Worm (Caenorhabditis elegans): Measurements from ENCODE around the gene clp-9.

- no peak for TF ChIP-seq nhr-76 (tag; optimal IDR thresholded peaks at IDR 0.05)
- TF ChIP-seq daf-12 (tag; optimal IDR thresholded peaks at IDR 0.05): no peak
- TF ChIP-seq zfp-3 (GFP tag; conservative IDR thresholded peaks at IDR 0.05): no peak
- no peak for TF ChIP-seq aly-2 (tag; optimal IDR thresholded peaks at IDR 0.05)
- no peak for TF ChIP-seq ama-1 (optimal IDR thresholded peaks at IDR 0.05)
- no peak for TF ChIP-seq Y48G9A.11 (GFP tag; IDR thresholded peaks at IDR 0.05)
- TF ChIP-seq mep-1 (tag; optimal IDR thresholded peaks at IDR 0.05): no peak
- no peak for TF ChIP-seq egl-27 (tag; optimal IDR thresholded peaks at IDR 0.05)
- TF ChIP-seq lin-13 (GFP tag; optimal IDR thresholded peaks at IDR 0.05): no peak
- TF ChIP-seq unc-130 (GFP tag; optimal IDR thresholded peaks at IDR 0.05): no peak
- no peak for TF ChIP-seq jun-1 (tag; optimal IDR thresholded peaks at IDR 0.05)
- no peak for TF ChIP-seq R02D3.7 (tag; optimal IDR thresholded peaks at IDR 0.05)
- TF ChIP-seq ceh-44 (GFP tag; IDR thresholded peaks at IDR 0.05): no peak
- TF ChIP-seq ceh-82 (tag; optimal IDR thresholded peaks at IDR 0.05): no peak
Measured at ce11 chrV:9899278-9899677, 13.5 kb upstream of the clp-9 start, which contains the start of gene egl-47.

All from whole organism, L4 larva.